Fruit fly (Drosophila melanogaster) whole organism, embryonic: ENCODE measurements around the gene CG12814.

Experiments used
- ATbp ChIP-seq: fragments of 200-800 bp; sonication (Bioruptor generic); optimal IDR thresholded peaks from 2 replicates; lab custom pipeline; 2017; ENCODE audit warnings: missing biosample characterization, mild to moderate bottlenecking, missing genetic modification characterization, missing genetic modification reagents
- Blimp-1 ChIP-seq: fragments of 200-800 bp; sonication (Bioruptor generic); optimal IDR thresholded peaks from 3 replicates; lab custom pipeline; 2018; ENCODE audit warnings: missing biosample characterization, missing genetic modification characterization, mild to moderate bottlenecking, moderate library complexity, missing genetic modification reagents
- CG10267 ChIP-seq: fragments of 200-800 bp; sonication (Bioruptor generic); optimal IDR thresholded peaks from 2 replicates; lab custom pipeline; 2018; ENCODE audit warnings: missing biosample characterization, mild to moderate bottlenecking, missing genetic modification characterization, moderate library complexity
- CG10959 ChIP-seq: fragments of 200-800 bp; sonication (Bioruptor generic); IDR thresholded peaks from 2 replicates; pipeline ENCODE4 v1.3.6; 2022; ENCODE audit warnings: missing biosample characterization, missing genetic modification characterization
- CG10979 ChIP-seq: fragments of 200-800 bp; sonication (Bioruptor generic); optimal IDR thresholded peaks from 2 replicates; lab custom pipeline; 2018; ENCODE audit warnings: missing biosample characterization, mild to moderate bottlenecking, missing genetic modification characterization, moderate library complexity
- CG12071 ChIP-seq: fragments of 200-800 bp; sonication (Bioruptor generic); optimal IDR thresholded peaks from 3 replicates; lab custom pipeline; 2018; ENCODE audit warnings: missing biosample characterization, mild to moderate bottlenecking, missing genetic modification characterization
- CG13624 ChIP-seq: fragments of 200-800 bp; sonication (Bioruptor generic); optimal IDR thresholded peaks from 2 replicates; lab custom pipeline; 2016; ENCODE audit warnings: missing biosample characterization, missing genetic modification characterization
- CG14667 ChIP-seq: fragments of 200-800 bp; sonication (Bioruptor generic); IDR thresholded peaks from 2 replicates; pipeline ENCODE4 v1.3.6; 2022; ENCODE audit warnings: missing biosample characterization, missing genetic modification characterization
- CG16863 ChIP-seq: fragments of 200-800 bp; sonication (Bioruptor generic); optimal IDR thresholded peaks from 3 replicates; lab custom pipeline; 2016; ENCODE audit warnings: missing biosample characterization, missing genetic modification characterization
- CG17385 ChIP-seq: fragments of 200-800 bp; sonication (Bioruptor generic); optimal IDR thresholded peaks from 3 replicates; lab custom pipeline; 2018; ENCODE audit warnings: missing biosample characterization, mild to moderate bottlenecking, missing genetic modification characterization
- CG18619 ChIP-seq: fragments of 200-800 bp; sonication (Bioruptor generic); optimal IDR thresholded peaks from 3 replicates; lab custom pipeline; 2017; ENCODE audit warnings: missing biosample characterization, mild to moderate bottlenecking, missing genetic modification characterization
- CG2199 ChIP-seq: fragments of 200-800 bp; sonication (Bioruptor generic); IDR thresholded peaks from 3 replicates; pipeline ENCODE4 v1.3.6; 2022; ENCODE audit warnings: missing biosample characterization, missing genetic modification characterization
- CG2712 ChIP-seq: fragments of 200-800 bp; optimal IDR thresholded peaks from 3 replicates; lab custom pipeline; 2019; ENCODE audit warnings: missing biosample characterization, mild to moderate bottlenecking, missing genetic modification characterization, moderate library complexity
- CG33557 ChIP-seq: fragments of 200-800 bp; sonication (Bioruptor generic); optimal IDR thresholded peaks from 2 replicates; lab custom pipeline; 2019; ENCODE audit warnings: missing biosample characterization, mild to moderate bottlenecking, missing genetic modification characterization, moderate library complexity
- CG4424 ChIP-seq: fragments of 200-800 bp; sonication (Bioruptor generic); optimal IDR thresholded peaks from 3 replicates; lab custom pipeline; 2016; ENCODE audit warnings: missing biosample characterization, missing genetic modification characterization
- CG7745 ChIP-seq: fragments of 200-800 bp; sonication (Bioruptor generic); optimal IDR thresholded peaks from 2 replicates; lab custom pipeline; 2018; ENCODE audit warnings: missing biosample characterization, mild to moderate bottlenecking, missing genetic modification characterization, moderate library complexity
- CG7987 ChIP-seq: fragments of 200-800 bp; sonication (Bioruptor generic); optimal IDR thresholded peaks from 2 replicates; lab custom pipeline; 2018; ENCODE audit warnings: missing biosample characterization, mild to moderate bottlenecking, missing genetic modification characterization, moderate library complexity
- CG8359 ChIP-seq: fragments of 200-800 bp; sonication (Bioruptor generic); optimal IDR thresholded peaks from 2 replicates; lab custom pipeline; 2017; ENCODE audit warnings: missing biosample characterization, mild to moderate bottlenecking, missing genetic modification characterization, borderline replicate concordance
- Camta ChIP-seq: fragments of 200-800 bp; sonication (Bioruptor generic); optimal IDR thresholded peaks from 2 replicates; lab custom pipeline; 2016; ENCODE audit warnings: missing biosample characterization, missing genetic modification characterization
- HHEX ChIP-seq: fragments of 200-800 bp; sonication (Bioruptor generic); optimal IDR thresholded peaks from 3 replicates; lab custom pipeline; 2017; ENCODE audit warnings: missing biosample characterization, mild to moderate bottlenecking, missing genetic modification characterization, missing genetic modification reagents
- Hand ChIP-seq: fragments of 200-800 bp; sonication (Bioruptor generic); optimal IDR thresholded peaks from 2 replicates; lab custom pipeline; 2017; ENCODE audit warnings: mild to moderate bottlenecking, missing biosample characterization, missing genetic modification reagents, missing genetic modification characterization
- Lhr ChIP-seq: fragments of 200-800 bp; sonication (Bioruptor generic); optimal IDR thresholded peaks from 3 replicates; lab custom pipeline; 2017; ENCODE audit warnings: mild to moderate bottlenecking, missing biosample characterization, missing genetic modification reagents, missing genetic modification characterization
- MBD-R2 ChIP-seq: fragments of 200-800 bp; sonication (Bioruptor generic); IDR thresholded peaks from 2 replicates; pipeline ENCODE4 v1.3.6; 2022; ENCODE audit warnings: missing biosample characterization, missing genetic modification characterization
- Meics ChIP-seq: fragments of 200-800 bp; sonication (Bioruptor generic); optimal IDR thresholded peaks from 2 replicates; lab custom pipeline; 2017; ENCODE audit warnings: missing biosample characterization, mild to moderate bottlenecking, missing genetic modification characterization
- Mes4 ChIP-seq: fragments of 200-800 bp; sonication (Bioruptor generic); optimal IDR thresholded peaks from 2 replicates; lab custom pipeline; 2016; ENCODE audit warnings: missing biosample characterization, missing genetic modification characterization
- Oli ChIP-seq: fragments of 200-800 bp; sonication (Bioruptor generic); optimal IDR thresholded peaks from 2 replicates; lab custom pipeline; 2018; ENCODE audit warnings: missing biosample characterization, mild to moderate bottlenecking, missing genetic modification characterization, moderate library complexity
- Pdp1 ChIP-seq, 2 experiments: fragments of 200-800 bp; sonication (Bioruptor generic); optimal IDR thresholded peaks; 3 replicates each; lab custom pipeline; 2016; ENCODE audit warnings: missing biosample characterization in 2 of 2, missing genetic modification characterization in 2 of 2, mild to moderate bottlenecking in 1 of 2, moderate library complexity in 1 of 2
- Sox100B ChIP-seq: fragments of 200-800 bp; sonication (Bioruptor generic); optimal IDR thresholded peaks from 3 replicates; lab custom pipeline; 2018; ENCODE audit warnings: missing biosample characterization, mild to moderate bottlenecking, missing genetic modification characterization
- Xbp1 ChIP-seq: fragments of 200-800 bp; sonication (Bioruptor generic); optimal IDR thresholded peaks from 3 replicates; lab custom pipeline; 2016; ENCODE audit warnings: missing biosample characterization, mild to moderate bottlenecking, missing genetic modification characterization
- aop ChIP-seq: fragments of 200-800 bp; sonication (Bioruptor generic); IDR thresholded peaks from 2 replicates; pipeline ENCODE4 v1.3.6; 2022; ENCODE audit warnings: missing biosample characterization, missing genetic modification characterization
- az2 ChIP-seq: fragments of 200-800 bp; sonication (Bioruptor generic); optimal IDR thresholded peaks from 3 replicates; lab custom pipeline; 2016; ENCODE audit warnings: missing biosample characterization, missing genetic modification characterization
- bcd ChIP-seq: fragments of 200-800 bp; sonication (Bioruptor generic); optimal IDR thresholded peaks from 2 replicates; lab custom pipeline; 2017; ENCODE audit warnings: missing biosample characterization, mild to moderate bottlenecking, missing genetic modification characterization
- br ChIP-seq: fragments of >200 bp; optimal IDR thresholded peaks from 2 replicates; lab custom pipeline; 2017
- caup ChIP-seq: fragments of 200-800 bp; sonication (Bioruptor generic); optimal IDR thresholded peaks from 3 replicates; lab custom pipeline; 2017; ENCODE audit warnings: missing biosample characterization, mild to moderate bottlenecking, missing genetic modification characterization, moderate library complexity; ENCODE audit not compliant: severe bottlenecking
- dmrt11E ChIP-seq: fragments of 200-800 bp; sonication (Bioruptor generic); optimal IDR thresholded peaks from 3 replicates; lab custom pipeline; 2018; ENCODE audit warnings: missing biosample characterization, mild to moderate bottlenecking, missing genetic modification characterization, moderate library complexity
- dpn ChIP-seq, 2 experiments: fragments of 200-800 bp; sonication (Bioruptor generic); optimal IDR thresholded peaks; 3 replicates each; lab custom pipeline; 2016; ENCODE audit warnings: missing biosample characterization in 2 of 2, missing genetic modification characterization in 2 of 2
- eve ChIP-seq, 2 experiments: fragments of >200 bp; optimal IDR thresholded peaks; 2 replicates each; lab custom pipeline; 2017; ENCODE audit warnings: missing biosample characterization in 2 of 2, missing genetic modification characterization in 2 of 2
- fd102C ChIP-seq: fragments of 200-800 bp; sonication (Bioruptor generic); optimal IDR thresholded peaks from 2 replicates; lab custom pipeline; 2018; ENCODE audit warnings: missing biosample characterization, mild to moderate bottlenecking, missing genetic modification characterization, moderate library complexity
- grau ChIP-seq: fragments of 200-800 bp; optimal IDR thresholded peaks from 3 replicates; lab custom pipeline; 2019; ENCODE audit warnings: missing biosample characterization, mild to moderate bottlenecking, missing genetic modification characterization, moderate library complexity
- gsb-n ChIP-seq: fragments of 200-800 bp; sonication (Bioruptor generic); optimal IDR thresholded peaks from 3 replicates; lab custom pipeline; 2018; ENCODE audit warnings: missing biosample characterization, mild to moderate bottlenecking, missing genetic modification characterization
- hth ChIP-seq: fragments of >200 bp; optimal IDR thresholded peaks from 2 replicates; lab custom pipeline; 2017; ENCODE audit warnings: inconsistent platforms
- lab ChIP-seq: fragments of 200-800 bp; sonication (Bioruptor generic); optimal IDR thresholded peaks from 3 replicates; lab custom pipeline; 2017; ENCODE audit warnings: missing biosample characterization, missing genetic modification characterization, mild to moderate bottlenecking, moderate library complexity, missing genetic modification reagents
- lov ChIP-seq, 2 experiments: fragments of 200-800 bp in 1 of 2; fragments of >200 bp in 1 of 2; sonication (Bioruptor generic) in 1 of 2; IDR thresholded peaks in 1 of 2; optimal IDR thresholded peaks in 1 of 2; 2 replicates in 1 of 2; 3 replicates in 1 of 2; pipeline versions ENCODE4 v1.3.6 to Lab custom; 2017 to 2022; ENCODE audit warnings: missing biosample characterization in 1 of 2, missing genetic modification characterization in 1 of 2
- prd ChIP-seq, 3 experiments: fragments of >200 bp in 2 of 3; fragments of 200-800 bp in 1 of 3; sonication (Bioruptor generic) in 1 of 3; optimal IDR thresholded peaks in 2 of 3; IDR thresholded peaks in 1 of 3; 2 replicates in 2 of 3; 3 replicates in 1 of 3; pipeline versions ENCODE4 v1.3.6 to Lab custom; 2017 to 2022; ENCODE audit warnings: missing biosample characterization in 1 of 3, missing genetic modification characterization in 1 of 3
- sc ChIP-seq, 3 experiments: fragments of >200 bp in 2 of 3; fragments of 200-800 bp in 1 of 3; sonication (Bioruptor generic) in 1 of 3; optimal IDR thresholded peaks; 2 replicates in 2 of 3; 3 replicates in 1 of 3; lab custom pipeline; 2017; ENCODE audit warnings: mild to moderate bottlenecking in 1 of 3, missing biosample characterization in 1 of 3, missing genetic modification characterization in 1 of 3, missing genetic modification reagents in 1 of 3
- seq ChIP-seq: fragments of 200-800 bp; sonication (Bioruptor generic); IDR thresholded peaks from 2 replicates; pipeline ENCODE4 v1.3.6; 2022; ENCODE audit warnings: missing biosample characterization, missing genetic modification characterization
- unpg ChIP-seq: fragments of 200-800 bp; sonication (Bioruptor generic); optimal IDR thresholded peaks from 3 replicates; lab custom pipeline; 2018; ENCODE audit warnings: missing biosample characterization, mild to moderate bottlenecking, missing genetic modification characterization, moderate library complexity
- zen ChIP-seq: fragments of 200-800 bp; sonication (Bioruptor generic); optimal IDR thresholded peaks from 3 replicates; lab custom pipeline; 2018; ENCODE audit warnings: missing biosample characterization, mild to moderate bottlenecking, missing genetic modification characterization, moderate library complexity

CG12814 gene

DNA sequence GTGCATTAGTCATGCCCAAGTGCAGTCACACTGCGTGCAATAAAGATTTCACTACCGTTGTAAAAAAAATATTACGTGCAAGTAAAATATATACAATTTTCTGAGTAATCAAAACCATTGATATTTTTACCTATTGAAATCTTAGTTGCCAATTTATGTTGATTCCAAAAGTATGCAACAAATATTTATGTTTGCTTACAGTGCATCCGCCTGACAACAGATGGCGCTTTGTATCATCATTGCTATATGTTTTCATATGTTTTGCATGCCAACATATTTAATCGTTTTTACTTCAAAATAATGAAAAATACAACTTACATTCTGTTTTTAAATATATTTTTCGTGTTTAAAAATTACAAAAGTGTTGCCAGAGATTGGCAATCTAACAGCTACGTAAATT lies 14.2 kb upstream of the CG12814 start (continued):
- no peak for TF ChIP-seq Hand (GFP tag; lab: Kevin White, UChicago)
- peak; percentile 33 for TF ChIP-seq CG10267
- peak; percentile 99 for TF ChIP-seq CG10979 (tag; lab: Kevin White, UChicago)
- no peak for TF ChIP-seq sc (optimal IDR thresholded peaks at IDR 0.05; lab: Kevin White, UChicago)
- TF ChIP-seq sc (GFP tag; optimal IDR thresholded peaks at IDR 0.05; lab: Kevin White, UChicago), result no peak
- TF ChIP-seq dmrt11E (tag; lab: Kevin White, UChicago), result peak; percentile 24
- peak; percentile 20 for TF ChIP-seq CG33557 (GFP tag; lab: Kevin White, UChicago)
- peak; percentile 46 for TF ChIP-seq Mes4
- TF ChIP-seq Blimp-1 (GFP tag; lab: Kevin White, UChicago), result peak; percentile 37
- TF ChIP-seq prd (optimal IDR thresholded peaks at IDR 0.05; lab: Kevin White, UChicago), result no peak
- 0 out of 3 replicates have a peak, but pooled peaks have one; percentile 30 for TF ChIP-seq prd (GFP tag; IDR thresholded peaks at IDR 0.05; lab: Robert Waterston, UW)
- TF ChIP-seq Lhr (GFP tag; lab: Kevin White, UChicago), result peak; percentile 1
- no peak for TF ChIP-seq CG14667
- peak; percentile 44 for TF ChIP-seq Sox100B
- TF ChIP-seq zen (tag; lab: Kevin White, UChicago), result peak; percentile 75
- no peak for TF ChIP-seq hth
- peak; percentile 9 for TF ChIP-seq az2 (GFP tag; lab: Kevin White, UChicago)
- TF ChIP-seq HHEX (GFP tag; lab: Kevin White, UChicago), result peak; percentile 12
- TF ChIP-seq CG2712, result peak; percentile 44
- TF ChIP-seq br (lab: Kevin White, UChicago), result no peak
- no peak for TF ChIP-seq aop (GFP tag; lab: Robert Waterston, UW)
- no peak for TF ChIP-seq MBD-R2 (GFP tag; lab: Robert Waterston, UW)
- TF ChIP-seq ATbp (GFP tag; lab: Kevin White, UChicago), result peak; percentile 30
- TF ChIP-seq Xbp1 (GFP tag; lab: Kevin White, UChicago), result peak; percentile 43
- TF ChIP-seq CG16863 (GFP tag; lab: Kevin White, UChicago), result no peak
- TF ChIP-seq CG12071, result peak; percentile 33
- peak; percentile 33 for TF ChIP-seq Meics
- TF ChIP-seq fd102C (GFP tag; lab: Kevin White, UChicago), result no peak
- TF ChIP-seq CG2199 (GFP tag; lab: Robert Waterston, UW), result peak; percentile 86
- TF ChIP-seq lov (optimal IDR thresholded peaks at IDR 0.05; lab: Kevin White, UChicago), result no peak
- 0 out of 3 replicates have a peak, but pooled peaks have one; percentile 46 for TF ChIP-seq lov (GFP tag; IDR thresholded peaks at IDR 0.05; lab: Robert Waterston, UW)
- TF ChIP-seq Oli (tag; lab: Kevin White, UChicago), result peak; percentile 13
- peak; percentile 29 for TF ChIP-seq Camta (GFP tag; lab: Kevin White, UChicago)
- TF ChIP-seq Pdp1 (GFP tag; optimal IDR thresholded peaks at IDR 0.05; lab: Kevin White, UChicago), result peak in 1 of 2 experiments; percentile 34
- peak; percentile 61 for TF ChIP-seq CG4424 (GFP tag; lab: Kevin White, UChicago)
- peak; percentile 31 to 33 for TF ChIP-seq dpn (GFP tag; optimal IDR thresholded peaks at IDR 0.05; lab: Kevin White, UChicago)
- TF ChIP-seq bcd, result peak; percentile 28
- peak; percentile 23 for TF ChIP-seq grau
- TF ChIP-seq eve (GFP tag; optimal IDR thresholded peaks at IDR 0.05; lab: Kevin White, UChicago), result peak in 1 of 2 experiments; percentile 55
- TF ChIP-seq CG17385 (GFP tag; lab: Kevin White, UChicago), result peak; percentile 3
- peak; percentile 8 for TF ChIP-seq CG18619 (GFP tag; lab: Kevin White, UChicago)
- TF ChIP-seq gsb-n (tag; lab: Kevin White, UChicago), result peak; percentile 22
- TF ChIP-seq lab, result peak; percentile 11
- peak; percentile 56 for TF ChIP-seq unpg (GFP tag; lab: Kevin White, UChicago)
- TF ChIP-seq caup, result peak; percentile 33
- TF ChIP-seq seq (GFP tag; lab: Robert Waterston, UW), result peak; percentile 39; the same call in 1 of the 2 replicates
- peak; percentile 24 for TF ChIP-seq CG13624 (GFP tag; lab: Kevin White, UChicago)
- peak; percentile 60 for TF ChIP-seq CG8359 (GFP tag; lab: Kevin White, UChicago)
- TF ChIP-seq CG7987 (GFP tag; lab: Kevin White, UChicago), result peak; percentile 45
- no peak for TF ChIP-seq CG7745 (tag; lab: Kevin White, UChicago)
- peak; percentile 14; the same call in 1 of the 2 replicates for TF ChIP-seq CG10959 (GFP tag; lab: Robert Waterston, UW)
